Worm (Caenorhabditis elegans): ENCODE results near the gene C17G10.10.

Gene C17G10.10

DNA sequence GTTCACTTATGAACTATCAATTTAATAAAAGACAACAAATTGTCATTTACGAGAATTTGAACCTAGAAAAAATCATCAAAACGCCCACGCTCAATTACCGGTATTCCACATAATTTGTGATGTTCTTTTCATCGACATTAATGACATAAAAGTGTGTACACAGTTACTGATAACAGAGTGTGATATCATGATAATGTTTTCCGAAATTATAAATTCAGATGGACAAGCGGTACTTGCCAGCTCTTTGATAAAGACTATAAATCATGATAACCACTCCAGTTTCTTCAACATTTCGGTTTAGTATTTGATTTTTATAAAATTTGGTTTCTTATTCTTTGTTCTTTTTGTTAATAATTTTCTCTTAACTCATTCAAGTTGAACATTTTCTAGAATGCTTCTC, 13.4 kb downstream of the C17G10.10 start, which contains the start of gene lys-8:
Gene lys-8, plus strand, starts transcription at position 391 of the 400 bp plus-strand sequence.
- TF ChIP-seq ceh-36 (tag; optimal IDR thresholded peaks at IDR 0.05) (no peak), tbx-11 (GFP tag; IDR thresholded peaks at IDR 0.05) (no peak), pes-1 (GFP tag; IDR thresholded peaks at IDR 0.05) (no peak), flt-1 (GFP tag; IDR thresholded peaks at IDR 0.05) (no peak), scrt-1 (GFP tag; IDR thresholded peaks at IDR 0.05) (no peak), ets-7 (tag; optimal IDR thresholded peaks at IDR 0.05) (no peak), ceh-13 (GFP tag; optimal IDR thresholded peaks at IDR 0.05) (no peak), tra-4 (tag; optimal IDR thresholded peaks at IDR 0.05) (no peak), aly-1 (tag; optimal IDR thresholded peaks at IDR 0.05) (no peak), F13C5.2 (tag; optimal IDR thresholded peaks at IDR 0.05) (no peak), ama-1 (optimal IDR thresholded peaks at IDR 0.05) (no peak), sea-1 (GFP tag; conservative IDR thresholded peaks at IDR 0.05) (no peak), B0310.2 (tag; optimal IDR thresholded peaks at IDR 0.05) (no peak), hnd-1 (tag; optimal IDR thresholded peaks at IDR 0.05) (no peak), hmg-4 (GFP tag; optimal IDR thresholded peaks at IDR 0.05) (no peak), tbx-37 (GFP tag; conservative IDR thresholded peaks at IDR 0.05) (no peak), hmbx-1 (tag; optimal IDR thresholded peaks at IDR 0.05) (no peak)

DNA sequence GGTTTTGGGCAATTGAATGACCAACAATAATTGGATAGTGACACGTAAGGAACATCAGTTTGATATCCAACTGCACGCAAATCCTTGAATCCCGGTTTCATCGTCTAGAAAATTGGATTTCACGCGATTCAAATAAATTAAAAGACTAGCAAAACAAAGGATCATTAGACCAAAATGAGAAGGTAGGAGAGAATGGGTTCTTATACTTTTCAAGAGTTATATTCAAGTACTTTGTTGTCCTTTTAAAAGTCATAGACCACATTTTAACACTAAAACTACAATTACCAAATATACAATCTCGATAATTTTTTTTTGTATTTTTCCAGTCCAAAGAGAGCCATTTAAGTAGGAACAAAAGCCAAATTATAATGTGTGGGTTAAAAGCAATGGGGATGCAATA, 16.9 kb downstream of the C17G10.10 start, which contains the start of gene T25E4.2:
Gene T25E4.2, minus strand, starts transcription at position 101 of the 400 bp plus-strand sequence.
- no peak for TF ChIP-seq flt-1 (GFP tag; IDR thresholded peaks at IDR 0.05)
- no peak for TF ChIP-seq scrt-1 (GFP tag; IDR thresholded peaks at IDR 0.05)
- no peak for TF ChIP-seq tbx-11 (GFP tag; IDR thresholded peaks at IDR 0.05)
- no peak for TF ChIP-seq ceh-13 (GFP tag; optimal IDR thresholded peaks at IDR 0.05)
- no peak for TF ChIP-seq ama-1 (optimal IDR thresholded peaks at IDR 0.05)
- TF ChIP-seq hmg-4 (GFP tag; optimal IDR thresholded peaks at IDR 0.05) = no peak
- no peak for TF ChIP-seq hmbx-1 (tag; optimal IDR thresholded peaks at IDR 0.05)
- TF ChIP-seq B0310.2 (tag; optimal IDR thresholded peaks at IDR 0.05) = no peak
- TF ChIP-seq tbx-37 (GFP tag; conservative IDR thresholded peaks at IDR 0.05) = no peak
- TF ChIP-seq aly-1 (tag; optimal IDR thresholded peaks at IDR 0.05) = no peak

DNA sequence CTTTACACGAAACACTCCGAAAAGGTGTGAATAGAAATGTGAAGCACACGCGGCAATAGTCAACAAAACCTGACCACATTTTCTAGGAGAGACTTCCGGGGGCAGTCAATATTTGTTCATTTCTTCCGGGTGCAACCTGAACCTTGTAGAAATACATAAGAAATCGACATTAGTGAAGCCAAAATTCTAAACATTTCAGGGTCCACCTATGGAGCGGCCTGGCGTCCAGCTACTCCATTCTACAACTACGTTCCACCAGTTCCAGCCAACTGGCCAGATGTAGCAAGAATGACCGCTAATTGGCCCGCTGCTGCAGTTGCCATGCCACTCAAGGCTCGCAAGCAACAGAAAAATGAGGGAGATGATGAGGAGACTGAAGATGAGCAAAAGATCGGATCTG, 19.9 kb downstream of the C17G10.10 start:
- TF ChIP-seq flt-1 (GFP tag; IDR thresholded peaks at IDR 0.05) = no peak
- no peak for TF ChIP-seq F13C5.2 (tag; optimal IDR thresholded peaks at IDR 0.05)
- TF ChIP-seq hmg-4 (GFP tag; optimal IDR thresholded peaks at IDR 0.05) = no peak
- TF ChIP-seq hnd-1 (tag; optimal IDR thresholded peaks at IDR 0.05) = no peak
- TF ChIP-seq pes-1 (GFP tag; IDR thresholded peaks at IDR 0.05) = no peak
- TF ChIP-seq scrt-1 (GFP tag; IDR thresholded peaks at IDR 0.05) = no peak
- TF ChIP-seq ceh-36 (tag; optimal IDR thresholded peaks at IDR 0.05) = no peak
- no peak for TF ChIP-seq tra-4 (tag; optimal IDR thresholded peaks at IDR 0.05)
- TF ChIP-seq sea-1 (GFP tag; conservative IDR thresholded peaks at IDR 0.05) = no peak
- TF ChIP-seq hmbx-1 (tag; optimal IDR thresholded peaks at IDR 0.05) = no peak
- TF ChIP-seq B0310.2 (tag; optimal IDR thresholded peaks at IDR 0.05) = no peak
- TF ChIP-seq aly-1 (tag; optimal IDR thresholded peaks at IDR 0.05) = no peak
- TF ChIP-seq tbx-11 (GFP tag; IDR thresholded peaks at IDR 0.05) = no peak

DNA sequence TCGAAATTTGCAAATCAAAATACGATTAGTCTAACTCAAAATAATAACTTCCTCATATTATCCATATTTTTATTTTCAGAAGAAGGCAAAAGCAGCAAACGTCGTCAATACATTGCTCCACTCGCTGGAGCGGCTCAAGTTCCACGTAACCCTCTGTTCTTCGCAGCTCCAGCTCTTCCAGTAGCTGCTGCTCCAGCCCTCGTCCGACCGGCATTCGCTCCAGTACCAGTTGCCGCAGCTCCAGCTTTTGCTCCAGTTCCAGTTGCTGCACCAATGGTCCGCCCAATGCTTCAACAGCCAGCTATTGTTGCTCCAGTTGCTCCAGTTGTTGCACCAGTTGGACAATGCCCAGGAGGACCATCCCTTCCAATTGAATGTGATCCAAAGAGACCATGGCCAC, 20.5 kb downstream of the C17G10.10 start:
- TF ChIP-seq hnd-1 (tag; optimal IDR thresholded peaks at IDR 0.05) = no peak
- no peak for TF ChIP-seq ets-7 (tag; optimal IDR thresholded peaks at IDR 0.05)
- no peak for TF ChIP-seq ama-1 (optimal IDR thresholded peaks at IDR 0.05)
- no peak for TF ChIP-seq tbx-11 (GFP tag; IDR thresholded peaks at IDR 0.05)
- TF ChIP-seq hmbx-1 (tag; optimal IDR thresholded peaks at IDR 0.05) = no peak
- no peak for TF ChIP-seq F13C5.2 (tag; optimal IDR thresholded peaks at IDR 0.05)
- no peak for TF ChIP-seq ceh-36 (tag; optimal IDR thresholded peaks at IDR 0.05)
- no peak for TF ChIP-seq aly-1 (tag; optimal IDR thresholded peaks at IDR 0.05)
- no peak for TF ChIP-seq hmg-4 (GFP tag; optimal IDR thresholded peaks at IDR 0.05)
- no peak for TF ChIP-seq tra-4 (tag; optimal IDR thresholded peaks at IDR 0.05)
- no peak for TF ChIP-seq sea-1 (GFP tag; conservative IDR thresholded peaks at IDR 0.05)
- TF ChIP-seq scrt-1 (GFP tag; IDR thresholded peaks at IDR 0.05) = no peak
- TF ChIP-seq pes-1 (GFP tag; IDR thresholded peaks at IDR 0.05) = no peak
- no peak for TF ChIP-seq B0310.2 (tag; optimal IDR thresholded peaks at IDR 0.05)
- no peak for TF ChIP-seq tbx-37 (GFP tag; conservative IDR thresholded peaks at IDR 0.05)

DNA sequence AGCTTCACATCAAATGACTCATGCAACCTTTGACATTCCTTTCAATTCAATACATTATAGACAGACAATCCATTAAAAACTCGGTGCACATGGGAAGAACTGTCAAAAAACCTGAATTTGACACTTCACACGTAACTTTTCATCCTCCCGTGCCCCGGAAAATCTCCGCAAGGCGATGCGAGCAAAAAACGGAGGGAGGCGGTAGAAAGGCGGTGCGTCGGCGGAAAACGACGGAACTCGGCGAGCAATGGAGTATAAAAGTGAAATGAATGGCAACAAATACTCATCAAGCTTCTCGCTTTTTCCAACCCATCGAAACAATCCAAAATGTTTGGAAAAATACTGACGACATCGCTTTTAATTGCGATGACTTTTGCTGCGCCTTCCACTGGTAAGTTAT, 21.1 kb downstream of the C17G10.10 start, which contains the start of gene T25E4.1:
Gene T25E4.1, plus strand, starts transcription at position 301 of the 400 bp plus-strand sequence.
- no peak for TF ChIP-seq tbx-11 (GFP tag; IDR thresholded peaks at IDR 0.05)
- TF ChIP-seq B0310.2 (tag; optimal IDR thresholded peaks at IDR 0.05) = no peak
- TF ChIP-seq scrt-1 (GFP tag; IDR thresholded peaks at IDR 0.05) = no peak
- TF ChIP-seq hmg-4 (GFP tag; optimal IDR thresholded peaks at IDR 0.05) = no peak
- TF ChIP-seq F13C5.2 (tag; optimal IDR thresholded peaks at IDR 0.05) = no peak
- no peak for TF ChIP-seq tra-4 (tag; optimal IDR thresholded peaks at IDR 0.05)
- TF ChIP-seq hnd-1 (tag; optimal IDR thresholded peaks at IDR 0.05) = no peak
- no peak for TF ChIP-seq ceh-36 (tag; optimal IDR thresholded peaks at IDR 0.05)
- no peak for TF ChIP-seq aly-1 (tag; optimal IDR thresholded peaks at IDR 0.05)
- TF ChIP-seq ets-7 (tag; optimal IDR thresholded peaks at IDR 0.05) = no peak
- no peak for TF ChIP-seq pes-1 (GFP tag; IDR thresholded peaks at IDR 0.05)
- no peak for TF ChIP-seq ceh-13 (GFP tag; optimal IDR thresholded peaks at IDR 0.05)
- TF ChIP-seq ama-1 (optimal IDR thresholded peaks at IDR 0.05) = no peak
- TF ChIP-seq tbx-37 (GFP tag; conservative IDR thresholded peaks at IDR 0.05) = no peak
- no peak for TF ChIP-seq flt-1 (GFP tag; IDR thresholded peaks at IDR 0.05)
- TF ChIP-seq hmbx-1 (tag; optimal IDR thresholded peaks at IDR 0.05) = no peak
- no peak for TF ChIP-seq sea-1 (GFP tag; conservative IDR thresholded peaks at IDR 0.05)

DNA sequence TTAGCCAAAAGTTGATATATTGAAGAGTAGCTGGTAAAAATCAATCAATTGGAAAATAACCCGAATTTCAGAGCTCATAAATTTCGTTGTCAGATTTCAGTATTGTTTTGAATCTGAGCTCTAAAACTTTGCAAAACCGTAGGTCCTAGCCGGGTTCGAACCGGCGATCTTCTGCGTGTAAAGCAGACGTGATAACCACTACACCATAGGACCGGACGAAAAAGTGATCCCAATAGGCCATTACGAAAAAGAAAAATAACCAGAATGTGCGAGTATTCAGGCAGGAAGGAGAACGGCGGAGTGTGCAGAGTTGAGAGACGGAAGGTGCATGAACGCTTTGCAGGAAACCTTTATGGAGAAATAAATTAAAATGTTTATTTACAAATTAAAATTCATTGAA, 22.1 kb downstream of the C17G10.10 start:
- TF ChIP-seq pes-1 (GFP tag; IDR thresholded peaks at IDR 0.05) = no peak
- no peak for TF ChIP-seq aly-1 (tag; optimal IDR thresholded peaks at IDR 0.05)
- TF ChIP-seq sea-1 (GFP tag; conservative IDR thresholded peaks at IDR 0.05) = 0 out of 2 replicates have a peak, but pooled peaks have one; percentile 64
- TF ChIP-seq ceh-36 (tag; optimal IDR thresholded peaks at IDR 0.05) = peak; percentile 33
- TF ChIP-seq hmg-4 (GFP tag; optimal IDR thresholded peaks at IDR 0.05) = peak; percentile 76
- peak; percentile 37; the same call in 1 of the 2 replicates for TF ChIP-seq tbx-37 (GFP tag; conservative IDR thresholded peaks at IDR 0.05)
- peak; percentile 36 for TF ChIP-seq ceh-13 (GFP tag; optimal IDR thresholded peaks at IDR 0.05)
- peak; percentile 33 for TF ChIP-seq F13C5.2 (tag; optimal IDR thresholded peaks at IDR 0.05)
- TF ChIP-seq tra-4 (tag; optimal IDR thresholded peaks at IDR 0.05) = no peak
- peak; percentile 59; the same call in 1 of the 2 replicates for TF ChIP-seq tbx-11 (GFP tag; IDR thresholded peaks at IDR 0.05)
- TF ChIP-seq hnd-1 (tag; optimal IDR thresholded peaks at IDR 0.05) = peak; percentile 20
- TF ChIP-seq B0310.2 (tag; optimal IDR thresholded peaks at IDR 0.05) = peak; percentile 27
- peak; percentile 22 for TF ChIP-seq hmbx-1 (tag; optimal IDR thresholded peaks at IDR 0.05)
- TF ChIP-seq flt-1 (GFP tag; IDR thresholded peaks at IDR 0.05) = peak; percentile 73
- TF ChIP-seq scrt-1 (GFP tag; IDR thresholded peaks at IDR 0.05) = peak; percentile 66

DNA sequence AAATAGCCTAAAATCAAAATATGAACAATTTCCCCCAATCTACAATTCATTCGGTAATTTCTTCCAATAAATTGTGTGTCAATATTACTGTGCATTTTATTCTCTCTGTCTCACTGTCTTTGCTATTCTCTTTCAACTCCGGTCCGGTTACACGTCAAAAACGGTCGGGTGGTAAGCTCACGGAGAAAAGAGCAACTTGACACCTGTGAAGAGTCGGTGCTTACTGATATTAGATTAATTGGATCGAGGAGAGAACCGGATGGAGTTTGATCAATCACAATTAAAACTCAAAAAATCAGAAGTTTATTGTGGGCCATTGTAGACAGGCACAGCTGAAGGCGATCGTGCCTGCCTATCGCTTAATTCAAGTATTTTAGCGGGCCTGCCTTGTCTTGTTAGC, 24.3 kb downstream of the C17G10.10 start:
- TF ChIP-seq pes-1 (GFP tag; IDR thresholded peaks at IDR 0.05) (no peak), tbx-37 (GFP tag; conservative IDR thresholded peaks at IDR 0.05) (no peak), tra-4 (tag; optimal IDR thresholded peaks at IDR 0.05) (no peak), ceh-36 (tag; optimal IDR thresholded peaks at IDR 0.05) (no peak), F13C5.2 (tag; optimal IDR thresholded peaks at IDR 0.05) (no peak), hnd-1 (tag; optimal IDR thresholded peaks at IDR 0.05) (no peak), B0310.2 (tag; optimal IDR thresholded peaks at IDR 0.05) (no peak)
